Worm (Caenorhabditis elegans) whole organism, young adult: ENCODE measurements around the gene F44F4.3.
A peak's percentile ranks its signal among the peaks of the same experiment; 100 is the strongest.

Experiments used
- B0019.2 ChIP-seq: fragments of 200-800 bp; sonication (Bioruptor generic); conservative IDR thresholded peaks from 2 replicates; pipeline ENCODE4 v1.3.6; 2022; ENCODE audit warnings: missing genetic modification reagents, missing genetic modification characterization, missing compliant biosample characterization
- B0035.1 ChIP-seq: sonication (generic microtip); optimal IDR thresholded peaks from 2 replicates; lab custom pipeline; 2016; ENCODE audit warnings: missing genetic modification characterization, mild to moderate bottlenecking, missing compliant biosample characterization, missing genotype, missing genetic modification reagents
- B0261.1 ChIP-seq: sonication (generic microtip); optimal IDR thresholded peaks from 2 replicates; lab custom pipeline; 2016; ENCODE audit warnings: mild to moderate bottlenecking, missing genetic modification characterization, moderate library complexity, missing compliant biosample characterization
- F23B12.7 ChIP-seq: sonication (generic microtip); optimal IDR thresholded peaks from 2 replicates; lab custom pipeline; 2017; ENCODE audit warnings: missing genetic modification characterization, mild to moderate bottlenecking, missing compliant biosample characterization, antibody characterized with exemption, moderate library complexity; ENCODE audit not compliant: insufficient read depth
- T26A5.8 ChIP-seq: sonication (generic microtip); optimal IDR thresholded peaks from 2 replicates; lab custom pipeline; 2016; ENCODE audit warnings: missing genetic modification characterization, missing compliant biosample characterization
- Y53G8AR.9 ChIP-seq: fragments of 200-800 bp; sonication (Bioruptor generic); conservative IDR thresholded peaks from 2 replicates; pipeline ENCODE4 v1.3.6; 2022; ENCODE audit warnings: missing genetic modification reagents, missing genetic modification characterization, missing compliant biosample characterization
- Y67H2A.10 ChIP-seq: fragments of 200-800 bp; sonication (Bioruptor generic); conservative IDR thresholded peaks from 2 replicates; pipeline ENCODE4 v1.3.6; 2022; ENCODE audit warnings: missing genetic modification reagents, missing genetic modification characterization, missing compliant biosample characterization
- Y95B8A.8 ChIP-seq: fragments of 200-800 bp; sonication (Bioruptor generic); IDR thresholded peaks from 2 replicates; pipeline ENCODE4 v1.3.6; 2022; ENCODE audit warnings: missing genetic modification reagents, missing genetic modification characterization, missing compliant biosample characterization
- aptf-3 ChIP-seq: fragments of 200-800 bp; sonication (Bioruptor generic); IDR thresholded peaks from 2 replicates; pipeline ENCODE4 v1.3.6; 2022; ENCODE audit warnings: missing genetic modification characterization, missing compliant biosample characterization
- atf-7 ChIP-seq: sonication (generic microtip); optimal IDR thresholded peaks from 2 replicates; lab custom pipeline; 2017; ENCODE audit warnings: mild to moderate bottlenecking, missing genetic modification characterization, missing compliant biosample characterization
- attf-5 ChIP-seq: fragments of 200-800 bp; sonication (Bioruptor generic); optimal IDR thresholded peaks from 2 replicates; lab custom pipeline; 2018; ENCODE audit warnings: mild to moderate bottlenecking, missing genetic modification characterization, missing compliant biosample characterization
- bed-1 ChIP-seq: fragments of 200-800 bp; sonication (Bioruptor generic); IDR thresholded peaks from 2 replicates; pipeline ENCODE4 v1.3.6; 2022; ENCODE audit warnings: missing genetic modification reagents, missing genetic modification characterization, missing compliant biosample characterization
- cebp-1 ChIP-seq, 2 experiments: fragments of 200-800 bp in 1 of 2; sonication (Bioruptor generic) in 1 of 2; sonication (generic microtip) in 1 of 2; IDR thresholded peaks in 1 of 2; optimal IDR thresholded peaks in 1 of 2; 2 replicates each; pipeline versions ENCODE4 v1.3.6 to Lab custom; 2017 to 2022; ENCODE audit warnings: missing compliant biosample characterization in 2 of 2, missing genetic modification characterization in 2 of 2, mild to moderate bottlenecking in 1 of 2, missing genetic modification reagents in 1 of 2, moderate library complexity in 1 of 2
- ceh-27 ChIP-seq: fragments of 200-800 bp; sonication (Bioruptor generic); optimal IDR thresholded peaks from 2 replicates; lab custom pipeline; 2018; ENCODE audit warnings: mild to moderate bottlenecking, missing genetic modification characterization, moderate library complexity, missing compliant biosample characterization
- dox-1 ChIP-seq: fragments of 200-800 bp; sonication (Bioruptor generic); IDR thresholded peaks from 2 replicates; pipeline ENCODE4 v1.3.6; 2022; ENCODE audit warnings: missing genetic modification reagents, missing genetic modification characterization, missing compliant biosample characterization
- dpff-1 ChIP-seq: sonication (generic microtip); optimal IDR thresholded peaks from 2 replicates; lab custom pipeline; 2017; ENCODE audit warnings: mild to moderate bottlenecking, missing genetic modification characterization, missing compliant biosample characterization
- dpl-1 ChIP-seq: fragments of 150-350 bp; optimal IDR thresholded peaks from 2 replicates; lab custom pipeline; 2014; ENCODE audit warnings: missing biosample characterization, missing genetic modification reagents, missing genetic modification characterization
- efl-1 ChIP-seq: fragments of 150-350 bp; optimal IDR thresholded peaks from 2 replicates; lab custom pipeline; 2014; ENCODE audit warnings: missing biosample characterization, missing genetic modification reagents, missing genetic modification characterization
- ekl-4 ChIP-seq: fragments of 200-800 bp; sonication (Bioruptor generic); IDR thresholded peaks from 2 replicates; pipeline ENCODE4 v1.3.6; 2022; ENCODE audit warnings: missing genetic modification reagents, missing genetic modification characterization, missing compliant biosample characterization
- fkh-3 ChIP-seq: sonication (generic microtip); optimal IDR thresholded peaks from 2 replicates; lab custom pipeline; 2016; ENCODE audit warnings: mild to moderate bottlenecking, missing genetic modification characterization, missing compliant biosample characterization
- hlh-26 ChIP-seq: fragments of 200-800 bp; sonication (Bioruptor generic); conservative IDR thresholded peaks from 2 replicates; pipeline ENCODE4 v1.3.6; 2022; ENCODE audit warnings: missing genetic modification reagents, missing genetic modification characterization, missing compliant biosample characterization
- hmg-20 ChIP-seq: fragments of 200-800 bp; sonication (Bioruptor generic); IDR thresholded peaks from 2 replicates; pipeline ENCODE4 v1.3.6; 2022; ENCODE audit warnings: missing genetic modification reagents, missing genetic modification characterization, missing compliant biosample characterization
- hrde-1 ChIP-seq: sonication (generic microtip); optimal IDR thresholded peaks from 2 replicates; lab custom pipeline; 2016; ENCODE audit warnings: missing genetic modification characterization, mild to moderate bottlenecking, missing compliant biosample characterization, moderate library complexity, missing genotype, missing genetic modification reagents, borderline replicate concordance
- hsf-1 ChIP-seq: fragments of 200-800 bp; sonication (Bioruptor generic); IDR thresholded peaks from 2 replicates; pipeline ENCODE4 v1.3.6; 2022; ENCODE audit warnings: missing genetic modification reagents, missing genetic modification characterization, missing compliant biosample characterization
- lin-40 ChIP-seq: sonication (generic microtip); optimal IDR thresholded peaks from 2 replicates; lab custom pipeline; 2016; ENCODE audit warnings: missing genetic modification characterization, mild to moderate bottlenecking, missing compliant biosample characterization, missing genotype, missing genetic modification reagents
- lsl-1 ChIP-seq: fragments of 200-800 bp; sonication (Bioruptor generic); optimal IDR thresholded peaks from 2 replicates; lab custom pipeline; 2018; ENCODE audit warnings: mild to moderate bottlenecking, missing genetic modification characterization, moderate library complexity, missing compliant biosample characterization
- madf-10 ChIP-seq: sonication (generic microtip); optimal IDR thresholded peaks from 2 replicates; lab custom pipeline; 2016; ENCODE audit warnings: mild to moderate bottlenecking, missing genetic modification characterization, missing compliant biosample characterization
- madf-6 ChIP-seq: fragments of 200-800 bp; sonication (Bioruptor generic); IDR thresholded peaks from 2 replicates; pipeline ENCODE4 v1.3.6; 2022; ENCODE audit warnings: missing genetic modification reagents, missing genetic modification characterization, missing compliant biosample characterization
- mcd-1 ChIP-seq: fragments of 200-800 bp; sonication (Bioruptor generic); IDR thresholded peaks from 2 replicates; pipeline ENCODE4 v1.3.6; 2022; ENCODE audit warnings: missing genetic modification reagents, missing genetic modification characterization, missing compliant biosample characterization
- nfya-2 ChIP-seq: fragments of 200-800 bp; sonication (Bioruptor generic); IDR thresholded peaks from 2 replicates; pipeline ENCODE4 v1.3.6; 2022; ENCODE audit warnings: missing genetic modification reagents, missing genetic modification characterization, missing compliant biosample characterization
- nfyb-1 ChIP-seq: fragments of 200-800 bp; sonication (Bioruptor generic); IDR thresholded peaks from 2 replicates; pipeline ENCODE4 v1.3.6; 2022; ENCODE audit warnings: missing genetic modification reagents, missing genetic modification characterization, missing compliant biosample characterization
- nhr-179 ChIP-seq: sonication (generic microtip); optimal IDR thresholded peaks from 2 replicates; lab custom pipeline; 2016; ENCODE audit warnings: mild to moderate bottlenecking, missing genetic modification characterization, missing compliant biosample characterization
- nhr-80 ChIP-seq: sonication (generic microtip); optimal IDR thresholded peaks from 2 replicates; lab custom pipeline; 2016; ENCODE audit warnings: missing genetic modification characterization, missing compliant biosample characterization
- pha-4 ChIP-seq: fragments of 150-350 bp; sonication (generic microtip); optimal IDR thresholded peaks from 2 replicates; lab custom pipeline; 2014; ENCODE audit warnings: missing biosample characterization, missing genetic modification reagents, missing genetic modification characterization
- rec-8 ChIP-seq, 2 experiments: sonication (generic microtip); optimal IDR thresholded peaks; 2 replicates each; lab custom pipeline; 2016; ENCODE audit warnings: mild to moderate bottlenecking in 2 of 2, missing genetic modification characterization in 2 of 2, missing genetic modification reagents in 2 of 2, missing genotype in 2 of 2, missing biosample characterization in 1 of 2, missing compliant biosample characterization in 1 of 2, moderate library complexity in 1 of 2
- sea-2 ChIP-seq: fragments of 200-800 bp; sonication (Bioruptor generic); IDR thresholded peaks from 2 replicates; pipeline ENCODE4 v1.3.6; 2022; ENCODE audit warnings: missing genetic modification characterization, missing compliant biosample characterization
- snpc-1.3 ChIP-seq: sonication (generic microtip); optimal IDR thresholded peaks from 2 replicates; lab custom pipeline; 2017; ENCODE audit warnings: missing genetic modification characterization, mild to moderate bottlenecking, missing compliant biosample characterization, antibody characterized with exemption, moderate library complexity, missing genotype, missing genetic modification reagents; ENCODE audit not compliant: insufficient read depth
- snpc-3.4 ChIP-seq: sonication (generic microtip); optimal IDR thresholded peaks from 2 replicates; lab custom pipeline; 2017; ENCODE audit warnings: missing genetic modification characterization, mild to moderate bottlenecking, missing compliant biosample characterization, antibody characterized with exemption, moderate library complexity, missing genotype, missing genetic modification reagents
- snpc-4 ChIP-seq, 5 experiments: fragments of 150-350 bp in 1 of 5; sonication (generic microtip) in 4 of 5; optimal IDR thresholded peaks; 2 replicates each; lab custom pipeline; 2014 to 2018; ENCODE audit warnings: missing genetic modification characterization in 5 of 5, missing biosample characterization in 3 of 5, antibody characterized with exemption in 2 of 5, mild to moderate bottlenecking in 2 of 5, missing compliant biosample characterization in 2 of 5, missing genotype in 2 of 5, moderate library complexity in 2 of 5, missing genetic modification reagents in 1 of 5
- tbx-9 ChIP-seq: sonication (generic microtip); optimal IDR thresholded peaks from 2 replicates; lab custom pipeline; 2016; ENCODE audit warnings: borderline replicate concordance, missing genetic modification characterization, inconsistent platforms, missing compliant biosample characterization
- tlf-1 ChIP-seq: fragments of 200-800 bp; sonication (Bioruptor generic); optimal IDR thresholded peaks from 2 replicates; lab custom pipeline; 2018; ENCODE audit warnings: mild to moderate bottlenecking, missing genetic modification characterization, missing compliant biosample characterization
- zim-3 ChIP-seq: sonication (generic microtip); optimal IDR thresholded peaks from 2 replicates; lab custom pipeline; 2017; ENCODE audit warnings: mild to moderate bottlenecking, missing genetic modification characterization, moderate library complexity, missing compliant biosample characterization
- ztf-18 ChIP-seq: sonication (generic microtip); optimal IDR thresholded peaks from 2 replicates; lab custom pipeline; 2016; ENCODE audit warnings: missing genotype, mild to moderate bottlenecking, missing genetic modification characterization, missing compliant biosample characterization
- ztf-6 ChIP-seq: fragments of 200-800 bp; sonication (Bioruptor generic); IDR thresholded peaks from 2 replicates; pipeline ENCODE4 v1.3.6; 2022; ENCODE audit warnings: missing genetic modification reagents, missing genetic modification characterization, missing compliant biosample characterization

Gene F44F4.3

DNA sequence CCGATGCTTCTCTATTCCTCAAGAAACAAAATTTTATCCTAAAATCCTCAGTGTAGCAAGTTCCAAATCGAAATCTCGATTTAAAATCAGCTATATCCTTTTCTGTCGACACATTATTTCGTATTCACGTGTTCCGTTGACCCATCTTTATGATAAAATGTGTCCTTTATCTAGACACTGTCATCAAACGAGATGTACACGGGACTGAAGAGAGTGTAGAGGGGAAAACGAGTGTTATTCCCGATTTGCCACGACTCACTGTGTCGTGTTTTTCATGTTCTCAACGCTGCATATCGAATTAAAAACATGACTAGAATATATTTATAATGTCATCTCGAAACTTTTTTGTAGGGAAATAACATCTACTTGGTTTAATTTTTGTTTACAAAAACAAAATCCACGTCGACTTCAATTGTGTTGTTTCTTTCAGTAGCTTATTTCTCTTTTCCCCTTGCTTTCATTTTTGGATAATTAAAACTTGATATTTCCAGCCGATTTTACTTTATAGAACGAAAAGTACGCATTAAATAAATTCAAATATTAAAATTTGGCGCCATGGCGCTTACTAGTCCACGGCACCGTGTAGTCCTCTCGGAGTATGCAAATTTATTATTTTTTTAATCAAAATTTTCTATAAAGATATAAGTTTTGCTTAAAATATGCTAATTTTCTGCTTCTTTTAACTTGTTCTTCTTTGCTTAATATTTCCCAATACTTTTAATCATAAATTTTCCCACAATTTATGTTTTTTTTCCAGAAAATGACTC is 40.3 kb upstream of the F44F4.3 start, which contains the start of gene metr-1 (continued):
- TF ChIP-seq nfya-2 = no peak
- TF ChIP-seq B0035.1 (tag; lab: Kevin White, UChicago) = no peak
- no peak for TF ChIP-seq ztf-18 (tag; lab: Kevin White, UChicago)
- TF ChIP-seq rec-8 (tag; optimal IDR thresholded peaks at IDR 0.05; lab: Kevin White, UChicago) = peak in 1 of 2 experiments; percentile 18
- no peak for TF ChIP-seq nfyb-1 (GFP tag; lab: Robert Waterston, UW)

DNA sequence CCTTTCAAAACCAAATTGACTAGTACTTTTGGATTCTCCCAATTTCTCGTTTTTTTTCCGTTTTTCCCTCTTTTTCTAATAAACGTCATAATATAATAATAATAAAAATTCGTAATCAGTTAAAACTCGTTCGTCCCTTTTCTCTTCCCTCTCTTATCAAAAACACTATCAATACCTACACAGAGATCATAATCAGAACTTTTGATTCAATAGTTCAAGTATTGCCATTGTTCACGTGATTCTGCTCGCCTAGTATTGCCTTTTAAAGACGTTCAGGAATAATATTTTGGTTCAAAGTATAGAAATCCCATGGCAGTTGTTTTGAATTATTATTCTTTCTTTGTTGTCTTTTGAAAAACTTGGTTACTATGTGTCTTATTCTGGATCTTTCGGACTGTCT is 39.0 kb upstream of the F44F4.3 start:
- TF ChIP-seq atf-7 = peak; percentile 50
- no peak for TF ChIP-seq snpc-1.3 (tag; lab: Kevin White, UChicago)
- TF ChIP-seq B0261.1 = no peak
- no peak for TF ChIP-seq tlf-1 (GFP tag; lab: Kevin White, UChicago)
- TF ChIP-seq B0019.2 = no peak
- TF ChIP-seq lsl-1 (GFP tag; lab: Kevin White, UChicago) = no peak
- TF ChIP-seq fkh-3 = no peak
- TF ChIP-seq Y53G8AR.9 (GFP tag; lab: Robert Waterston, UW) = no peak
- TF ChIP-seq dpl-1 (GFP tag; lab: Kevin White, UChicago) = no peak
- no peak for TF ChIP-seq dpff-1 (tag; lab: Kevin White, UChicago)
- TF ChIP-seq hsf-1 (GFP tag; lab: Robert Waterston, UW) = no peak
- no peak for TF ChIP-seq lin-40 (tag; lab: Kevin White, UChicago)
- no peak for TF ChIP-seq snpc-4 (GFP tag; optimal IDR thresholded peaks at IDR 0.05; lab: Kevin White, UChicago)
- peak in 1 of 4 experiments; percentile 2 for TF ChIP-seq snpc-4 (tag; optimal IDR thresholded peaks at IDR 0.05; lab: Kevin White, UChicago)
- peak; percentile 9 for TF ChIP-seq madf-10 (tag; lab: Kevin White, UChicago)
- no peak for TF ChIP-seq nhr-179 (tag; lab: Kevin White, UChicago)
- TF ChIP-seq nhr-80 = peak; percentile 83
- TF ChIP-seq rec-8 (tag; optimal IDR thresholded peaks at IDR 0.05; lab: Kevin White, UChicago) = no peak
- TF ChIP-seq F23B12.7 = peak; percentile 44
- TF ChIP-seq hrde-1 = no peak
- no peak for TF ChIP-seq attf-5 (GFP tag; lab: Kevin White, UChicago)
- no peak for TF ChIP-seq madf-6 (GFP tag; lab: Robert Waterston, UW)
- TF ChIP-seq Y95B8A.8 (GFP tag; lab: Robert Waterston, UW) = no peak
- TF ChIP-seq pha-4 (tag; lab: Kevin White, UChicago) = no peak
- no peak for TF ChIP-seq T26A5.8
- no peak for TF ChIP-seq ztf-6 (GFP tag; lab: Robert Waterston, UW)
- TF ChIP-seq efl-1 (GFP tag; lab: Kevin White, UChicago) = no peak
- no peak for TF ChIP-seq Y67H2A.10 (GFP tag; lab: Robert Waterston, UW)
- no peak for TF ChIP-seq aptf-3
- TF ChIP-seq mcd-1 (GFP tag; lab: Robert Waterston, UW) = no peak
- no peak for TF ChIP-seq ekl-4 (GFP tag; lab: Robert Waterston, UW)
- no peak for TF ChIP-seq snpc-3.4 (tag; lab: Kevin White, UChicago)
- no peak for TF ChIP-seq cebp-1 (GFP tag; IDR thresholded peaks at IDR 0.05; lab: Robert Waterston, UW)
- peak; percentile 14 for TF ChIP-seq cebp-1 (tag; optimal IDR thresholded peaks at IDR 0.05; lab: Kevin White, UChicago)
- no peak for TF ChIP-seq tbx-9
- TF ChIP-seq dox-1 = no peak
- no peak for TF ChIP-seq ceh-27 (GFP tag; lab: Kevin White, UChicago)
- no peak for TF ChIP-seq hmg-20
- no peak for TF ChIP-seq zim-3 (tag; lab: Kevin White, UChicago)
- no peak for TF ChIP-seq bed-1
- no peak for TF ChIP-seq hlh-26 (GFP tag; lab: Robert Waterston, UW)
- no peak for TF ChIP-seq sea-2
